Fruit fly (Drosophila melanogaster): ENCODE data around the gene spen.

- no peak for TF ChIP-seq psq (optimal IDR thresholded peaks at IDR 0.05)
- TF ChIP-seq ttk (optimal IDR thresholded peaks at IDR 0.05), result no peak
Observed at dm6 chr2L:121456-121831, 37.4 kb upstream of the spen start, which contains the start of gene CG4822.
